Worm (Caenorhabditis elegans): Measurements from ENCODE around the gene rabr-1.

DNA sequence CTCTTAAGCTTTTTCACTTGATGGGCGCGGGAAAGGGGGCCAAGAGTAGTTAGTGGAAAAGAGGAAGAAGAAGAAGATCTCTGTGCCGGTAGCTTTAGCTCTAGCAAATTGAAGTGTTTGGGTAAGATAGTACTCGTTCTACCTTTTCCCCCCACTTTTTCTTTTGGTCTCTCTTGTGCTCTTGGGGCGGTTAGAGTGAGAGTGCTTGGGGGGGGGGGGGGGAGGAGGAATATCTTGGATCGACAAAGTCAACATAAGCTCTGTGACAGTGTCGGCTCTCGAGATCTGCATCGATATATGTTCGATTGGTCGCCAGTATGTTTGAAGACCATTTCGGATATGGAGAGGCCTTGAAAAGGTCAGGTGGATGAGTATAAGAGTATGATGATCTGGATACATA lies 36.2 kb upstream of the rabr-1 start, which contains the start of gene fox-1:
- TF ChIP-seq nhr-12 (tag; optimal IDR thresholded peaks at IDR 0.05) (no peak), snpc-4 (tag; optimal IDR thresholded peaks at IDR 0.05) (no peak), elt-1 (tag; optimal IDR thresholded peaks at IDR 0.05; ENCODE audit: borderline replicate concordance, insufficient read depth) (no peak)
